Worm (Caenorhabditis elegans) whole organism, L4 larva: ENCODE measurements around the gene comt-1.

Source experiments
- D1046.2 ChIP-seq: fragments of 200-800 bp; sonication (Bioruptor generic); IDR thresholded peaks from 2 replicates; pipeline ENCODE4 v1.3.6; 2022; ENCODE audit warnings: missing genetic modification characterization, missing compliant biosample characterization
- ZK546.5 ChIP-seq, 2 experiments: sonication (generic microtip); optimal IDR thresholded peaks; 2 replicates each; lab custom pipeline; 2017; ENCODE audit warnings: missing biosample characterization in 2 of 2, missing genetic modification characterization in 2 of 2
- aha-1 ChIP-seq: fragments of 150-350 bp; peaks from one replicate; lab custom pipeline; 2014; ENCODE audit warnings: missing biosample characterization, missing genetic modification characterization
- ama-1 ChIP-seq: fragments of 150-350 bp; optimal IDR thresholded peaks from 2 replicates; lab custom pipeline; 2014; ENCODE audit warnings: inconsistent platforms, mixed read lengths
- dmd-9 ChIP-seq: fragments of 200-800 bp; sonication (Bioruptor generic); IDR thresholded peaks from 2 replicates; pipeline ENCODE4 v1.3.6; 2022; ENCODE audit warnings: missing genetic modification reagents, missing genetic modification characterization, missing compliant biosample characterization
- fkh-10 ChIP-seq: fragments of 150-350 bp; optimal IDR thresholded peaks from 2 replicates; lab custom pipeline; 2014; ENCODE audit warnings: missing biosample characterization, missing genetic modification reagents, missing genetic modification characterization
- hif-1 ChIP-seq, 2 experiments: sonication (generic microtip); optimal IDR thresholded peaks; 2 replicates each; lab custom pipeline; 2016 to 2017; ENCODE audit warnings: missing compliant biosample characterization in 2 of 2, missing genetic modification characterization in 2 of 2, missing genetic modification reagents in 2 of 2, missing genotype in 2 of 2, mild to moderate bottlenecking in 1 of 2
- lin-15B ChIP-seq: fragments of 150-350 bp; sonication (generic microtip); optimal IDR thresholded peaks from 3 replicates; lab custom pipeline; 2014; ENCODE audit warnings: missing biosample characterization, missing genetic modification characterization
- mxl-2 ChIP-seq: fragments of 200-800 bp; sonication (Bioruptor generic); conservative IDR thresholded peaks from 2 replicates; pipeline ENCODE4 v1.3.6; 2022; ENCODE audit warnings: missing genetic modification reagents, missing genetic modification characterization, missing compliant biosample characterization
- nhr-111 ChIP-seq: fragments of 200-800 bp; sonication (Bioruptor generic); optimal IDR thresholded peaks from 2 replicates; lab custom pipeline; 2018; ENCODE audit warnings: mild to moderate bottlenecking, missing genetic modification characterization, missing compliant biosample characterization
- nhr-28 ChIP-seq: fragments of 150-350 bp; optimal IDR thresholded peaks from 2 replicates; lab custom pipeline; 2014; ENCODE audit warnings: missing biosample characterization, missing genetic modification characterization
- php-3 ChIP-seq: fragments of 200-800 bp; sonication (Bioruptor generic); IDR thresholded peaks from 2 replicates; pipeline ENCODE4 v1.3.6; 2022; ENCODE audit warnings: missing genetic modification reagents, missing genetic modification characterization, missing compliant biosample characterization
- skn-1 ChIP-seq: fragments of 150-350 bp; optimal IDR thresholded peaks from 2 replicates; lab custom pipeline; 2014; ENCODE audit warnings: missing biosample characterization, missing genetic modification characterization
- vab-7 ChIP-seq: fragments of 200-800 bp; sonication (Bioruptor generic); IDR thresholded peaks from 2 replicates; pipeline ENCODE4 v1.3.6; 2022; ENCODE audit warnings: missing genetic modification reagents, missing genetic modification characterization, missing compliant biosample characterization

DNA sequence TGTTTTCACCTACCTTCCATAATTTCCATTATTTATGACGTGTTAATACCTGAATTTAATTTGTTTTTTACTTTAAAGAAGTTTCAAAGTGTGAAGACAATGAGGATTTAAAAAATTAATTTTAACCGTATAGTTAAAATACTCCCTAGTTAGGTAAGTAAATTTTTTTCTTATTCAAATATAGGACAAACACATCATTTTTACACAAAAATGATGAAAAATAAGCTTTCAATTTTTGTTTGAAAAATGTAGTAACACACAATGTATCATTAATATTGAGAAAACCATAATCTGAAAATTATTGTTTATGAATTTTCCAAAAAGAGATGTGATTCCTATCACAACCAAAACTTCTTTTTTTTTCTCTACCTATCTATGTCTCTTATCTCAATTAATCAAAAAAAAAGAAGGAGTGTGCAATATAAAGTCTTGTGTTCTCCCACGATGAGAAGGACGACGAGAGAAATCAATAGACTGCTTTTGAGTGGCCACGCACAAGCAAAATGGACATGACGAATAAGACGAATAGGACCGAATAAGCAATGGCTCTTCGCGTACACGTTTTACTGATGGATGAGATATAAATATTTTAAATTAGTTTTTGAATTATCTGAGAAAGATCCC, 48.1 kb downstream of the comt-1 start, which contains the start of gene C14A11.6:
- TF ChIP-seq dmd-9 (GFP tag; lab: Robert Waterston, UW): no peak
- TF ChIP-seq fkh-10 (GFP tag; lab: Kevin White, UChicago): peak; percentile 55
- TF ChIP-seq lin-15B: no peak
- TF ChIP-seq php-3 (GFP tag; lab: Robert Waterston, UW): no peak
- TF ChIP-seq skn-1: no peak
- TF ChIP-seq ama-1 (lab: Kevin White, UChicago): no peak
- TF ChIP-seq D1046.2 (GFP tag; lab: Robert Waterston, UW): no peak
- TF ChIP-seq ZK546.5 (tag; optimal IDR thresholded peaks at IDR 0.05; lab: Kevin White, UChicago): no peak
- no peak for TF ChIP-seq nhr-28 (tag; lab: Kevin White, UChicago)
- no peak for TF ChIP-seq vab-7 (GFP tag; lab: Robert Waterston, UW)
- no peak for TF ChIP-seq hif-1 (tag; optimal IDR thresholded peaks at IDR 0.05; lab: Kevin White, UChicago)
- no peak for TF ChIP-seq nhr-111
- no peak for TF ChIP-seq aha-1 (tag; lab: Kevin White, UChicago)
- no peak for TF ChIP-seq mxl-2
